Worm (Caenorhabditis elegans) whole organism, midembryonic: ENCODE results near the gene pbo-6.

Experiments used
- T22C8.4 ChIP-seq: fragments of 200-800 bp; sonication (Bioruptor generic); IDR thresholded peaks from 2 replicates; pipeline ENCODE4 v1.3.6; 2022; ENCODE audit warnings: missing genetic modification characterization, missing compliant biosample characterization
- cog-1 ChIP-seq: sonication (generic microtip); optimal IDR thresholded peaks from 2 replicates; lab custom pipeline; 2016; ENCODE audit warnings: missing genetic modification characterization, missing compliant biosample characterization
- flt-1 ChIP-seq: fragments of 200-800 bp; sonication (Bioruptor generic); IDR thresholded peaks from 2 replicates; pipeline ENCODE4 v1.3.6; 2022; ENCODE audit warnings: missing genetic modification characterization, missing compliant biosample characterization
- med-1 ChIP-seq: sonication (generic microtip); optimal IDR thresholded peaks from 2 replicates; lab custom pipeline; 2017; ENCODE audit warnings: missing genetic modification characterization, mild to moderate bottlenecking, missing compliant biosample characterization, antibody characterized with exemption, missing genetic modification reagents; ENCODE audit not compliant: insufficient read depth
- ref-1 ChIP-seq: fragments of 200-800 bp; sonication (Bioruptor generic); conservative IDR thresholded peaks from 2 replicates; pipeline ENCODE4 v1.3.6; 2022; ENCODE audit warnings: missing genetic modification reagents, missing genetic modification characterization, missing compliant biosample characterization
- tab-1 ChIP-seq: fragments of 200-800 bp; sonication (Bioruptor generic); IDR thresholded peaks from 2 replicates; pipeline ENCODE4 v1.3.6; 2022; ENCODE audit warnings: missing genetic modification characterization, missing compliant biosample characterization
- ztf-29 ChIP-seq: fragments of 200-800 bp; sonication (Bioruptor generic); IDR thresholded peaks from 2 replicates; pipeline ENCODE4 v1.3.6; 2022; ENCODE audit warnings: missing genetic modification reagents, missing genetic modification characterization, missing compliant biosample characterization

DNA sequence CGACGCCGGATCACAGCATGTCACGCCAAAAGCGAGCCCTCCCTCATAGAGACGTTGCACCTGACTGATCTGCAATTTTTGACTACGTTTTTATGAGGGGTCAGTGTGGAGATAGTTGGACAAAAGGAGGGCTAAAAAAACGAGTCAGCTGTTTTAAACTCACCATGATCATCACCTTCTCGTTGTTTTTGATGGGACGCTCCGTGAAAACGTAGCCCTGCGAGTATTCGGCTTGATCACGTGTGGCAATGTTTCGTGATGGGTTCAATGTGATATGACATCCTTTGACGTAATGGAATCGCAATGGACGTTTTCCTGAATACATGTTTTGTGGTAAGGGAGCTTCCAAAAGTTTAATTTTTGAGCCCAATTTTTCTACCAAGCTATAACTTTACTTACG is 43.7 kb upstream of the pbo-6 start:
- TF ChIP-seq tab-1 (GFP tag; lab: Robert Waterston, UW) (no peak), ref-1 (GFP tag; lab: Robert Waterston, UW) (no peak), cog-1 (tag; lab: Kevin White, UChicago) (no peak), flt-1 (no peak), med-1 (GFP tag; lab: Kevin White, UChicago) (no peak), T22C8.4 (GFP tag; lab: Robert Waterston, UW) (no peak), ztf-29 (no peak)
